Worm (Caenorhabditis elegans) whole organism, young adult: ENCODE results near the gene epac-1.
A peak's percentile ranks its signal among the peaks of the same experiment; 100 is the strongest.

Experiments used
- B0019.2 ChIP-seq: fragments of 200-800 bp; sonication (Bioruptor generic); conservative IDR thresholded peaks from 2 replicates; pipeline ENCODE4 v1.3.6; 2022; ENCODE audit warnings: missing genetic modification reagents, missing genetic modification characterization, missing compliant biosample characterization
- B0261.1 ChIP-seq: sonication (generic microtip); optimal IDR thresholded peaks from 2 replicates; lab custom pipeline; 2016; ENCODE audit warnings: mild to moderate bottlenecking, missing genetic modification characterization, moderate library complexity, missing compliant biosample characterization
- B0336.3 ChIP-seq: fragments of 200-800 bp; sonication (Bioruptor generic); IDR thresholded peaks from 2 replicates; pipeline ENCODE4 v1.3.6; 2022; ENCODE audit warnings: missing genetic modification characterization, missing compliant biosample characterization
- C06A6.2 ChIP-seq: fragments of 200-800 bp; sonication (Bioruptor generic); conservative IDR thresholded peaks from 2 replicates; pipeline ENCODE4 v1.3.6; 2022; ENCODE audit warnings: missing genetic modification characterization, missing compliant biosample characterization
- C17E4.6 ChIP-seq: fragments of 200-800 bp; sonication (Bioruptor generic); IDR thresholded peaks from 2 replicates; pipeline ENCODE4 v1.3.6; 2022; ENCODE audit warnings: missing genetic modification reagents, missing genetic modification characterization, missing compliant biosample characterization
- F22D6.2 ChIP-seq: sonication (generic microtip); optimal IDR thresholded peaks from 2 replicates; lab custom pipeline; 2016; ENCODE audit warnings: mild to moderate bottlenecking, missing genetic modification characterization, missing compliant biosample characterization
- F33H1.4 ChIP-seq: fragments of 200-800 bp; sonication (Bioruptor generic); IDR thresholded peaks from 2 replicates; pipeline ENCODE4 v1.3.6; 2022; ENCODE audit warnings: missing genetic modification reagents, missing genetic modification characterization, missing compliant biosample characterization
- F37B4.10 ChIP-seq: fragments of 200-800 bp; sonication (Bioruptor generic); IDR thresholded peaks from 2 replicates; pipeline ENCODE4 v1.3.6; 2022; ENCODE audit warnings: missing genetic modification characterization, missing compliant biosample characterization
- F49E8.2 ChIP-seq: sonication (generic microtip); optimal IDR thresholded peaks from 3 replicates; lab custom pipeline; 2017; ENCODE audit warnings: missing genetic modification characterization, mild to moderate bottlenecking, missing compliant biosample characterization, antibody characterized with exemption, moderate library complexity; ENCODE audit not compliant: insufficient read depth
- Y53F4B.3 ChIP-seq: fragments of 200-800 bp; sonication (Bioruptor generic); IDR thresholded peaks from 2 replicates; pipeline ENCODE4 v1.3.6; 2022; ENCODE audit warnings: missing genetic modification reagents, missing genetic modification characterization, missing compliant biosample characterization
- Y53G8AR.9 ChIP-seq: fragments of 200-800 bp; sonication (Bioruptor generic); conservative IDR thresholded peaks from 2 replicates; pipeline ENCODE4 v1.3.6; 2022; ENCODE audit warnings: missing genetic modification reagents, missing genetic modification characterization, missing compliant biosample characterization
- ama-1 ChIP-seq, 3 experiments: fragments of 150-350 bp in 1 of 3; sonication (generic microtip) in 2 of 3; optimal IDR thresholded peaks; 2 replicates each; lab custom pipeline; 2014 to 2018; ENCODE audit warnings: missing biosample characterization in 2 of 3, missing genetic modification characterization in 2 of 3, missing genetic modification reagents in 2 of 3
- athp-1 ChIP-seq: sonication (generic microtip); optimal IDR thresholded peaks from 2 replicates; lab custom pipeline; 2017; ENCODE audit warnings: mild to moderate bottlenecking, missing genetic modification characterization, missing compliant biosample characterization
- bed-1 ChIP-seq: fragments of 200-800 bp; sonication (Bioruptor generic); IDR thresholded peaks from 2 replicates; pipeline ENCODE4 v1.3.6; 2022; ENCODE audit warnings: missing genetic modification reagents, missing genetic modification characterization, missing compliant biosample characterization
- bed-2 ChIP-seq: fragments of 200-800 bp; sonication (Bioruptor generic); IDR thresholded peaks from 2 replicates; pipeline ENCODE4 v1.3.6; 2022; ENCODE audit warnings: missing genetic modification reagents, missing genetic modification characterization, missing compliant biosample characterization
- ccch-3 ChIP-seq: fragments of 200-800 bp; sonication (Bioruptor generic); optimal IDR thresholded peaks from 2 replicates; lab custom pipeline; 2018; ENCODE audit warnings: mild to moderate bottlenecking, missing genetic modification characterization, missing compliant biosample characterization
- ceh-40 ChIP-seq: fragments of 200-800 bp; sonication (Bioruptor generic); IDR thresholded peaks from 2 replicates; pipeline ENCODE4 v1.3.6; 2022; ENCODE audit warnings: missing genetic modification characterization, missing compliant biosample characterization
- ceh-91 ChIP-seq: fragments of 200-800 bp; sonication (Bioruptor generic); IDR thresholded peaks from 2 replicates; pipeline ENCODE4 v1.3.6; 2022; ENCODE audit warnings: missing genetic modification reagents, missing genetic modification characterization, missing compliant biosample characterization
- chd-7 ChIP-seq: sonication (generic microtip); optimal IDR thresholded peaks from 2 replicates; lab custom pipeline; 2016; ENCODE audit warnings: mild to moderate bottlenecking, missing genetic modification characterization, moderate library complexity, missing compliant biosample characterization
- dpff-1 ChIP-seq: sonication (generic microtip); optimal IDR thresholded peaks from 2 replicates; lab custom pipeline; 2017; ENCODE audit warnings: mild to moderate bottlenecking, missing genetic modification characterization, missing compliant biosample characterization
- efl-1 ChIP-seq: fragments of 150-350 bp; optimal IDR thresholded peaks from 2 replicates; lab custom pipeline; 2014; ENCODE audit warnings: missing biosample characterization, missing genetic modification reagents, missing genetic modification characterization
- egl-18 ChIP-seq: fragments of 200-800 bp; sonication (Bioruptor generic); IDR thresholded peaks from 2 replicates; pipeline ENCODE4 v1.3.6; 2022; ENCODE audit warnings: missing genetic modification reagents, missing genetic modification characterization, missing compliant biosample characterization
- egl-44 ChIP-seq: fragments of 200-800 bp; sonication (Bioruptor generic); IDR thresholded peaks from 2 replicates; pipeline ENCODE4 v1.3.6; 2022; ENCODE audit warnings: missing genetic modification reagents, missing genetic modification characterization, missing compliant biosample characterization
- egrh-3 ChIP-seq: fragments of 200-800 bp; sonication (Bioruptor generic); IDR thresholded peaks from 2 replicates; pipeline ENCODE4 v1.3.6; 2022; ENCODE audit warnings: missing genetic modification reagents, missing genetic modification characterization, missing compliant biosample characterization
- ekl-4 ChIP-seq: fragments of 200-800 bp; sonication (Bioruptor generic); IDR thresholded peaks from 2 replicates; pipeline ENCODE4 v1.3.6; 2022; ENCODE audit warnings: missing genetic modification reagents, missing genetic modification characterization, missing compliant biosample characterization
- fkh-3 ChIP-seq: sonication (generic microtip); optimal IDR thresholded peaks from 2 replicates; lab custom pipeline; 2016; ENCODE audit warnings: mild to moderate bottlenecking, missing genetic modification characterization, missing compliant biosample characterization
- gei-17 ChIP-seq: fragments of 200-800 bp; sonication (Bioruptor generic); optimal IDR thresholded peaks from 2 replicates; lab custom pipeline; 2018; ENCODE audit warnings: mild to moderate bottlenecking, missing genetic modification characterization, missing compliant biosample characterization
- hmg-1.2 ChIP-seq: fragments of 200-800 bp; sonication (Bioruptor generic); IDR thresholded peaks from 2 replicates; pipeline ENCODE4 v1.3.6; 2022; ENCODE audit warnings: missing genetic modification reagents, missing genetic modification characterization, missing compliant biosample characterization
- hrde-1 ChIP-seq: sonication (generic microtip); optimal IDR thresholded peaks from 2 replicates; lab custom pipeline; 2016; ENCODE audit warnings: missing genetic modification characterization, mild to moderate bottlenecking, missing compliant biosample characterization, moderate library complexity, missing genotype, missing genetic modification reagents, borderline replicate concordance
- hsf-1 ChIP-seq: fragments of 200-800 bp; sonication (Bioruptor generic); IDR thresholded peaks from 2 replicates; pipeline ENCODE4 v1.3.6; 2022; ENCODE audit warnings: missing genetic modification reagents, missing genetic modification characterization, missing compliant biosample characterization
- lag-1 ChIP-seq: fragments of 200-800 bp; sonication (Bioruptor generic); IDR thresholded peaks from 2 replicates; pipeline ENCODE4 v1.3.6; 2022; ENCODE audit warnings: missing genetic modification reagents, missing genetic modification characterization, missing compliant biosample characterization
- lin-26 ChIP-seq: fragments of 200-800 bp; sonication (Bioruptor generic); IDR thresholded peaks from 2 replicates; pipeline ENCODE4 v1.3.6; 2022; ENCODE audit warnings: missing genetic modification reagents, missing genetic modification characterization, missing compliant biosample characterization
- lin-40 ChIP-seq: sonication (generic microtip); optimal IDR thresholded peaks from 2 replicates; lab custom pipeline; 2016; ENCODE audit warnings: missing genetic modification characterization, mild to moderate bottlenecking, missing compliant biosample characterization, missing genotype, missing genetic modification reagents
- lin-54 ChIP-seq: fragments of 200-800 bp; sonication (Bioruptor generic); optimal IDR thresholded peaks from 2 replicates; lab custom pipeline; 2018; ENCODE audit warnings: mild to moderate bottlenecking, missing genetic modification characterization, missing compliant biosample characterization
- lir-1 ChIP-seq: fragments of 200-800 bp; sonication (Bioruptor generic); conservative IDR thresholded peaks from 2 replicates; pipeline ENCODE4 v1.3.6; 2022; ENCODE audit warnings: missing genetic modification reagents, missing genetic modification characterization, missing compliant biosample characterization
- madf-8 ChIP-seq: fragments of 200-800 bp; sonication (Bioruptor generic); conservative IDR thresholded peaks from 2 replicates; pipeline ENCODE4 v1.3.6; 2022; ENCODE audit warnings: missing genetic modification reagents, missing genetic modification characterization, missing compliant biosample characterization
- mcd-1 ChIP-seq: fragments of 200-800 bp; sonication (Bioruptor generic); IDR thresholded peaks from 2 replicates; pipeline ENCODE4 v1.3.6; 2022; ENCODE audit warnings: missing genetic modification reagents, missing genetic modification characterization, missing compliant biosample characterization
- mes-4 ChIP-seq: sonication (generic microtip); optimal IDR thresholded peaks from 2 replicates; lab custom pipeline; 2016; ENCODE audit warnings: missing genotype, missing genetic modification characterization, missing compliant biosample characterization
- nfyb-1 ChIP-seq: fragments of 200-800 bp; sonication (Bioruptor generic); IDR thresholded peaks from 2 replicates; pipeline ENCODE4 v1.3.6; 2022; ENCODE audit warnings: missing genetic modification reagents, missing genetic modification characterization, missing compliant biosample characterization
- nhr-120 ChIP-seq: fragments of 200-800 bp; sonication (Bioruptor generic); IDR thresholded peaks from 2 replicates; pipeline ENCODE4 v1.3.6; 2022; ENCODE audit warnings: missing genetic modification characterization, missing compliant biosample characterization
- nhr-179 ChIP-seq: sonication (generic microtip); optimal IDR thresholded peaks from 2 replicates; lab custom pipeline; 2016; ENCODE audit warnings: mild to moderate bottlenecking, missing genetic modification characterization, missing compliant biosample characterization
- nhr-80 ChIP-seq: sonication (generic microtip); optimal IDR thresholded peaks from 2 replicates; lab custom pipeline; 2016; ENCODE audit warnings: missing genetic modification characterization, missing compliant biosample characterization
- rcor-1 ChIP-seq: fragments of 200-800 bp; sonication (Bioruptor generic); IDR thresholded peaks from 2 replicates; pipeline ENCODE4 v1.3.6; 2022; ENCODE audit warnings: missing genetic modification reagents, missing genetic modification characterization, missing compliant biosample characterization
- rec-8 ChIP-seq, 2 experiments: sonication (generic microtip); optimal IDR thresholded peaks; 2 replicates each; lab custom pipeline; 2016; ENCODE audit warnings: mild to moderate bottlenecking in 2 of 2, missing genetic modification characterization in 2 of 2, missing genetic modification reagents in 2 of 2, missing genotype in 2 of 2, missing biosample characterization in 1 of 2, missing compliant biosample characterization in 1 of 2, moderate library complexity in 1 of 2
- snpc-3.4 ChIP-seq: sonication (generic microtip); optimal IDR thresholded peaks from 2 replicates; lab custom pipeline; 2017; ENCODE audit warnings: missing genetic modification characterization, mild to moderate bottlenecking, missing compliant biosample characterization, antibody characterized with exemption, moderate library complexity, missing genotype, missing genetic modification reagents
- somi-1 ChIP-seq: fragments of 200-800 bp; sonication (Bioruptor generic); optimal IDR thresholded peaks from 2 replicates; lab custom pipeline; 2018; ENCODE audit warnings: mild to moderate bottlenecking, missing genetic modification characterization, missing compliant biosample characterization
- xnd-1 ChIP-seq: sonication (generic microtip); optimal IDR thresholded peaks from 2 replicates; lab custom pipeline; 2016; ENCODE audit warnings: missing genotype, missing genetic modification reagents, missing genetic modification characterization, missing compliant biosample characterization
- zfh-2 ChIP-seq: fragments of 200-800 bp; sonication (Bioruptor generic); conservative IDR thresholded peaks from 2 replicates; pipeline ENCODE4 v1.3.6; 2022; ENCODE audit warnings: missing genetic modification reagents, missing genetic modification characterization, missing compliant biosample characterization

epac-1 gene

ce11 chrIII:10209703-10210102 lies 20.7 kb downstream of the epac-1 start, which contains the start of gene T20G5.9:
Gene T20G5.9 (plus strand): TSS chrIII:10209840.
- TF ChIP-seq F22D6.2 (tag; lab: Kevin White, UChicago) = no peak
- TF ChIP-seq C06A6.2 (GFP tag; lab: Robert Waterston, UW) = no peak
- 0 out of 2 replicates have a peak, but pooled peaks have one; percentile 25 for TF ChIP-seq mcd-1 (GFP tag; lab: Robert Waterston, UW)
- TF ChIP-seq nfyb-1 = 0 out of 2 replicates have a peak, but pooled peaks have one; percentile 49
- 0 out of 2 replicates have a peak, but pooled peaks have one; percentile 44 for TF ChIP-seq ekl-4
- TF ChIP-seq B0261.1 (tag; lab: Kevin White, UChicago) = no peak
- TF ChIP-seq lag-1 (GFP tag; lab: Robert Waterston, UW) = no peak
- no peak for TF ChIP-seq ccch-3
- TF ChIP-seq C17E4.6 (GFP tag; lab: Robert Waterston, UW) = no peak
- no peak for TF ChIP-seq gei-17 (GFP tag; lab: Kevin White, UChicago)
- peak; percentile 61 for TF ChIP-seq hrde-1 (tag; lab: Kevin White, UChicago)
- peak; percentile 31 for TF ChIP-seq hmg-1.2 (GFP tag; lab: Robert Waterston, UW)
- no peak for TF ChIP-seq somi-1 (GFP tag; lab: Kevin White, UChicago)
- TF ChIP-seq lin-26 (GFP tag; lab: Robert Waterston, UW) = peak; percentile 36; the same call in 1 of the 2 replicates
- no peak for TF ChIP-seq bed-2 (GFP tag; lab: Robert Waterston, UW)
- peak; percentile 49; the same call in 1 of the 2 replicates for TF ChIP-seq ceh-91 (GFP tag; lab: Robert Waterston, UW)
- peak; percentile 69 for TF ChIP-seq efl-1
- TF ChIP-seq zfh-2 = no peak
- TF ChIP-seq F37B4.10 (GFP tag; lab: Robert Waterston, UW) = no peak
- TF ChIP-seq xnd-1 (tag; lab: Kevin White, UChicago) = peak; percentile 41
- TF ChIP-seq F33H1.4 (GFP tag; lab: Robert Waterston, UW) = peak; percentile 42; the same call in 1 of the 2 replicates
- no peak for TF ChIP-seq nhr-179 (tag; lab: Kevin White, UChicago)
- 0 out of 2 replicates have a peak, but pooled peaks have one; percentile 6 for TF ChIP-seq Y53G8AR.9
- TF ChIP-seq bed-1 (GFP tag; lab: Robert Waterston, UW) = no peak
- TF ChIP-seq nhr-120 = no peak
- TF ChIP-seq lin-40 (tag; lab: Kevin White, UChicago) = no peak
- TF ChIP-seq fkh-3 (tag; lab: Kevin White, UChicago) = no peak
- peak; percentile 31 for TF ChIP-seq ama-1 (optimal IDR thresholded peaks at IDR 0.05; lab: Kevin White, UChicago)
- TF ChIP-seq ama-1 (GFP tag; optimal IDR thresholded peaks at IDR 0.05; lab: Kevin White, UChicago) = peak in 1 of 2 experiments; percentile 19
- no peak for TF ChIP-seq F49E8.2 (tag; lab: Kevin White, UChicago)
- TF ChIP-seq chd-7 (tag; lab: Kevin White, UChicago) = peak; percentile 44
- peak; percentile 16; the same call in 1 of the 2 replicates for TF ChIP-seq rcor-1
- TF ChIP-seq egl-44 = no peak
- TF ChIP-seq athp-1 (tag; lab: Kevin White, UChicago) = peak; percentile 57
- no peak for TF ChIP-seq egl-18 (GFP tag; lab: Robert Waterston, UW)
- no peak for TF ChIP-seq mes-4
- peak; percentile 72 for TF ChIP-seq madf-8 (GFP tag; lab: Robert Waterston, UW)
- TF ChIP-seq dpff-1 (tag; lab: Kevin White, UChicago) = no peak
- 0 out of 2 replicates have a peak, but pooled peaks have one; percentile 11 for TF ChIP-seq B0336.3 (GFP tag; lab: Robert Waterston, UW)
- no peak for TF ChIP-seq nhr-80 (tag; lab: Kevin White, UChicago)
- no peak for TF ChIP-seq ceh-40 (GFP tag; lab: Robert Waterston, UW)
- TF ChIP-seq lir-1 (GFP tag; lab: Robert Waterston, UW) = no peak
- TF ChIP-seq lin-54 = peak; percentile 9
- TF ChIP-seq egrh-3 (GFP tag; lab: Robert Waterston, UW) = no peak
- TF ChIP-seq rec-8 (tag; optimal IDR thresholded peaks at IDR 0.05; lab: Kevin White, UChicago) = no peak
- TF ChIP-seq snpc-3.4 (tag; lab: Kevin White, UChicago) = peak; percentile 15
- TF ChIP-seq B0019.2 (GFP tag; lab: Robert Waterston, UW) = 0 out of 2 replicates have a peak, but pooled peaks have one; percentile 20
- no peak for TF ChIP-seq Y53F4B.3 (GFP tag; lab: Robert Waterston, UW)
- TF ChIP-seq hsf-1 (GFP tag; lab: Robert Waterston, UW) = 0 out of 2 replicates have a peak, but pooled peaks have one; percentile 29
